Fruit fly (Drosophila melanogaster) S2 (cell line): ENCODE measurements around the gene Upf2.

Source experiments
- CG8478 ChIP-seq: fragments of >200 bp; optimal IDR thresholded peaks from 2 replicates; lab custom pipeline; 2018
- CTCF ChIP-seq, 2 experiments: fragments of >200 bp; optimal IDR thresholded peaks; 2 replicates each; lab custom pipeline; 2018

Gene Upf2

dm6 chrX:8075300-8075927 lies at the start of gene Upf2, which contains the start of gene CG1571:
Gene Upf2, minus strand, starts transcription at chrX:8075466.
Gene CG1571, plus strand, starts transcription at chrX:8075877.
- TF ChIP-seq CG8478 (lab: Kevin White, UChicago) (no peak), CTCF (optimal IDR thresholded peaks at IDR 0.05; lab: Kevin White, UChicago) (no peak)

DNA sequence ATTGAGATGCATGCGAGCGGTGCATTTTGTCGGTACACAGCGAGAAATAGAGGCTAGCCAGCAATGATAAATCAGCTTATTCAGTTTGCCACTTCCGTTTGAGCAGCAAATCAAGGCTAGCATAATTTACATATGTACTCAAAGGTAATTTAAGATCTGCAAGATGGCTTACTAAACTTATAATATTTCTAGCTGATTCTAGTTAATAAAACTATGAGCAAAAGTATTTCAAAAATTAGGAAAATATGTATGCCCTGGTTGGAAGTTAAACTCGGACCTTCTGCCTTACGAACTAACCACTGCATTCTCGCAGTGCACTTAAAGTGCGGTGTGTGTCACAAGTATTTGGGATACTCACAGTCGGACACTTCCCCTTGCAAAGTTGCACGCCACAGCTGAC lies 47.6 kb upstream of the Upf2 start:
- TF ChIP-seq CG8478 (lab: Kevin White, UChicago) (no peak), CTCF (optimal IDR thresholded peaks at IDR 0.05; lab: Kevin White, UChicago) (no peak)

- no peak for TF ChIP-seq CTCF (optimal IDR thresholded peaks at IDR 0.05; lab: Kevin White, UChicago)
- no peak for TF ChIP-seq CG8478 (lab: Kevin White, UChicago)
These were observed 45.7 kb upstream of the Upf2 start, which contains the start of gene CG2260 for dm6 chrX:8120939-8121338. Gene CG2260, minus strand, starts transcription at chrX:8121147.

- no peak for TF ChIP-seq CTCF (optimal IDR thresholded peaks at IDR 0.05; lab: Kevin White, UChicago)
- no peak for TF ChIP-seq CG8478 (lab: Kevin White, UChicago)
These were observed 41.5 kb upstream of the Upf2 start, which contains the start of gene CG1575 for dm6 chrX:8116813-8117212. Gene CG1575, plus strand, starts transcription at chrX:8117012.

- TF ChIP-seq CG8478 (lab: Kevin White, UChicago) (no peak), CTCF (optimal IDR thresholded peaks at IDR 0.05; lab: Kevin White, UChicago) (no peak)
These were observed 40.5 kb upstream of the Upf2 start, which contains the start of gene Gclc for dm6 chrX:8115717-8116311. Gene Gclc, minus strand, starts transcription at chrX:8116147.

dm6 chrX:8115343-8115676 lies 40.0 kb upstream of the Upf2 start:
- TF ChIP-seq CG8478 (lab: Kevin White, UChicago) (no peak), CTCF (optimal IDR thresholded peaks at IDR 0.05; lab: Kevin White, UChicago) (no peak)

- TF ChIP-seq CG8478 (lab: Kevin White, UChicago) (no peak), CTCF (optimal IDR thresholded peaks at IDR 0.05; lab: Kevin White, UChicago) (no peak)
These were observed 39.4 kb upstream of the Upf2 start for dm6 chrX:8114476-8115342.

- TF ChIP-seq CTCF (optimal IDR thresholded peaks at IDR 0.05; lab: Kevin White, UChicago) (no peak), CG8478 (lab: Kevin White, UChicago) (no peak)
These were observed 38.4 kb upstream of the Upf2 start for dm6 chrX:8113386-8114279.

- TF ChIP-seq CTCF (optimal IDR thresholded peaks at IDR 0.05; lab: Kevin White, UChicago): no peak
- no peak for TF ChIP-seq CG8478 (lab: Kevin White, UChicago)
These were observed 37.4 kb upstream of the Upf2 start for dm6 chrX:8112715-8113114.

- no peak for TF ChIP-seq CG8478 (lab: Kevin White, UChicago)
- no peak for TF ChIP-seq CTCF (optimal IDR thresholded peaks at IDR 0.05; lab: Kevin White, UChicago)
These were observed 35.7 kb upstream of the Upf2 start for dm6 chrX:8110984-8111383.

DNA sequence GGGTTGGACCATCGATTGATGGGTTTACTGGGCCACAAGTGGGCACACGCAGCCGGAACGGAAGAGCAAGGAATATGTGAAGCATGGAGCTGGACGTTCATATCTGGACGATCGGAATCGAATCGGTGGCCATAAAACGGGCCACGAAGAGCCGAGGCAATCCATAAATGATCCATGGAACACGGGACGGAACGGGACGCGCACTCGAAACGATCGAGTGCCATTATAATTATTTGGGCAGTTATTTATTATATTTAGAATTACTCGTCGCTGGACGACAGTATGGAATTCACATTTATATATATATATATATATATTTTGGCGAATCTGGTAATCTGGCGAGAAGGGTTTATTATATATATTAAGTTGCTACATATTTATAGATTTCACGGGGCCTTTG lies 32.7 kb upstream of the Upf2 start:
- TF ChIP-seq CG8478 (lab: Kevin White, UChicago): no peak
- no peak for TF ChIP-seq CTCF (optimal IDR thresholded peaks at IDR 0.05; lab: Kevin White, UChicago)

DNA sequence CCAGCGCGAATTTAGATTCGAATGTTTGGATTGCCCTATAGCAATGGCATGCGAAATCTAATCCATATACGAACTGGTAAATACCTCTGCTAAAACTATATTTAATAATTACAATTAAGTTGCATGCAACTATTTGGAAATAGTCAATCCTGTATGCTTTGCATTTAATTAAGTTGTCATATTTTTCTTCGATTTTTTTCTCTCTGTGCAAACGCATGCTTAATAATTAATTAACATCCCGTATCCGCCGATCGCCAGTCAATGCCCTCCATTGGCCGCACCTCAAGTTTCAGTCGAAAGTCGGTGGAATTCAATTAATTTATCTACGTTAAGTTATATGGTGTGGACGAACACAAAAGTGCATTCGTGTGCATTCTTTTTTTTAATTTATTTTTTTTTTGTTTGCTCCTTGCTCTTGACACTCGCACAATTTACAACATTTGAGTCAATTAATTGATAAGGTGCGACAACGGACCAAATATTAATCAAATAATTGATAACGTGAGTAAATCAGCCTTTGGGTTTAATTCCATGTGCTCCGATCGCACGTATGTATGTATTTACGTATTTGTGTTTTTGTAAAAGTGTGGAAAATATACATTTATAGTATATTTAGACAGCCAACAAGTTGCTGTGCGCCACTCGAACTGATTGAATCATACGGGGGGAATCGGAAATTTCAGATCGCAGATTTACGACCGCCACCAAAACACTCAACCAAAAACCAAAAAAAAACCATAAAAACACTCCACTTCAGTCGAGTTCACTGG lies 31.2 kb upstream of the Upf2 start:
- TF ChIP-seq CG8478 (lab: Kevin White, UChicago): no peak
- TF ChIP-seq CTCF (optimal IDR thresholded peaks at IDR 0.05; lab: Kevin White, UChicago): no peak

dm6 chrX:8101479-8102198 lies 26.4 kb upstream of the Upf2 start, which contains the start of gene CG2258:
Gene CG2258, minus strand, starts transcription at chrX:8102095.
- TF ChIP-seq CG8478 (lab: Kevin White, UChicago) (no peak), CTCF (optimal IDR thresholded peaks at IDR 0.05; lab: Kevin White, UChicago) (no peak)
